Fruit fly (Drosophila melanogaster): ENCODE measurements around the gene CG33270.

Gene CG33270

dm6 chr3L:11586794-11587462 lies 8.5 kb upstream of the CG33270 start (continued):
- peak; percentile 26 for TF ChIP-seq HLHmδ (GFP tag; optimal IDR thresholded peaks at IDR 0.05)
- no peak for TF ChIP-seq CkIIα-i1 (GFP tag; IDR thresholded peaks at IDR 0.05)
- no peak for TF ChIP-seq Elba2 (GFP tag; optimal IDR thresholded peaks at IDR 0.05)
- TF ChIP-seq CG9215 (GFP tag; IDR thresholded peaks at IDR 0.05), result 0 out of 2 replicates have a peak, but pooled peaks have one; percentile 4
- no peak for TF ChIP-seq CG12071 (GFP tag; optimal IDR thresholded peaks at IDR 0.05)
- peak; percentile 37; the same call in 1 of the 2 replicates for TF ChIP-seq Bgb (GFP tag; IDR thresholded peaks at IDR 0.05; ENCODE audit: partially characterized antibody)
- TF ChIP-seq CG12769 (tag; optimal IDR thresholded peaks at IDR 0.05), result peak; percentile 12
- peak; percentile 84 for TF ChIP-seq ftz-f1 (GFP tag; optimal IDR thresholded peaks at IDR 0.05)
- peak; percentile 25 for TF ChIP-seq CHES-1-like (GFP tag; optimal IDR thresholded peaks at IDR 0.05)
- peak; percentile 46; the same call in 1 of the 2 replicates for TF ChIP-seq peb (GFP tag; IDR thresholded peaks at IDR 0.05)
- TF ChIP-seq CG1832 (GFP tag; optimal IDR thresholded peaks at IDR 0.05), result peak; percentile 90
- no peak for TF ChIP-seq Xrp1 (GFP tag; IDR thresholded peaks at IDR 0.05)
- 0 out of 2 replicates have a peak, but pooled peaks have one; percentile 16 for TF ChIP-seq dimm (GFP tag; IDR thresholded peaks at IDR 0.05)
- TF ChIP-seq E2f2 (GFP tag; IDR thresholded peaks at IDR 0.05), result no peak
- no peak for TF ChIP-seq CG2120 (GFP tag; optimal IDR thresholded peaks at IDR 0.05)
- TF ChIP-seq CG32532 (GFP tag; IDR thresholded peaks at IDR 0.05), result peak; percentile 28; the same call in 1 of the 2 replicates
- peak; percentile 87 for TF ChIP-seq pros (GFP tag; optimal IDR thresholded peaks at IDR 0.05)
- TF ChIP-seq crol (GFP tag; IDR thresholded peaks at IDR 0.05), result peak; percentile 99
- no peak for TF ChIP-seq bigmax (GFP tag; optimal IDR thresholded peaks at IDR 0.05)
- TF ChIP-seq CG10274 (GFP tag; optimal IDR thresholded peaks at IDR 0.05), result no peak
- peak in 1 of 2 experiments; percentile 2 for TF ChIP-seq chif (GFP tag; optimal IDR thresholded peaks at IDR 0.05)
- TF ChIP-seq az2 (GFP tag; optimal IDR thresholded peaks at IDR 0.05), result no peak
- no peak for TF ChIP-seq pfk (GFP tag; optimal IDR thresholded peaks at IDR 0.05)
- peak in 1 of 2 experiments; percentile 45 for TF ChIP-seq Eip74EF (GFP tag; optimal IDR thresholded peaks at IDR 0.05)
- TF ChIP-seq HLH4C (GFP tag; IDR thresholded peaks at IDR 0.05; ENCODE audit: partially characterized antibody), result peak; percentile 55; the same call in 2 of the 3 replicates
- no peak for TF ChIP-seq tup (GFP tag; optimal IDR thresholded peaks at IDR 0.05)
- TF ChIP-seq Pdp1 (GFP tag; optimal IDR thresholded peaks at IDR 0.05), result peak in 1 of 2 experiments; percentile 69
- no peak for TF ChIP-seq nmo (GFP tag; optimal IDR thresholded peaks at IDR 0.05)
- no peak for TF ChIP-seq Hr3 (GFP tag; optimal IDR thresholded peaks at IDR 0.05)
- TF ChIP-seq D (optimal IDR thresholded peaks at IDR 0.05), result peak; percentile 68
- TF ChIP-seq D (GFP tag; optimal IDR thresholded peaks at IDR 0.05), result no peak
- no peak for TF ChIP-seq amos (GFP tag; IDR thresholded peaks at IDR 0.05; ENCODE audit: partially characterized antibody)
- no peak for TF ChIP-seq lilli (GFP tag; optimal IDR thresholded peaks at IDR 0.05)
- TF ChIP-seq pho (GFP tag; optimal IDR thresholded peaks at IDR 0.05), result no peak
- TF ChIP-seq oc (tag; optimal IDR thresholded peaks at IDR 0.05), result peak; percentile 38
- no peak for TF ChIP-seq jing (GFP tag; optimal IDR thresholded peaks at IDR 0.05)
- TF ChIP-seq Trl (optimal IDR thresholded peaks at IDR 0.05), result peak; percentile 39 to 55
- TF ChIP-seq Trl (GFP tag; optimal IDR thresholded peaks at IDR 0.05), result no peak
- TF ChIP-seq inv (GFP tag; IDR thresholded peaks at IDR 0.05; ENCODE audit: partially characterized antibody), result 0 out of 2 replicates have a peak, but pooled peaks have one; percentile 21
- peak; percentile 69 for TF ChIP-seq kni (GFP tag; optimal IDR thresholded peaks at IDR 0.05)
- peak; percentile 42; the same call in 1 of the 3 replicates for TF ChIP-seq z (GFP tag; IDR thresholded peaks at IDR 0.05)
- peak; percentile 83 for TF ChIP-seq Blimp-1 (GFP tag; optimal IDR thresholded peaks at IDR 0.05)
- TF ChIP-seq Usf (GFP tag; optimal IDR thresholded peaks at IDR 0.05), result no peak
- no peak for TF ChIP-seq hkb (optimal IDR thresholded peaks at IDR 0.05)
- TF ChIP-seq hkb (GFP tag; IDR thresholded peaks at IDR 0.05), result peak; percentile 16; the same call in 1 of the 2 replicates
- no peak for TF ChIP-seq Hand (GFP tag; optimal IDR thresholded peaks at IDR 0.05)
- peak; percentile 5 for TF ChIP-seq sd (tag; optimal IDR thresholded peaks at IDR 0.05)
- no peak for TF ChIP-seq cad (GFP tag; optimal IDR thresholded peaks at IDR 0.05)
- peak; percentile 21; the same call in 1 of the 3 replicates for TF ChIP-seq CG16813 (GFP tag; IDR thresholded peaks at IDR 0.05; ENCODE audit: partially characterized antibody)

Measured in whole organism, embryonic.